Worm (Caenorhabditis elegans): ENCODE measurements around the gene acl-14.

acl-14 gene

ce11 chrV:9340318-9340717 lies 6.9 kb upstream of the acl-14 start:
- no peak for TF ChIP-seq elt-3 (tag; optimal IDR thresholded peaks at IDR 0.05)
- TF ChIP-seq unc-62 (GFP tag; optimal IDR thresholded peaks at IDR 0.05) = no peak
- no peak for TF ChIP-seq elt-1 (tag; optimal IDR thresholded peaks at IDR 0.05; ENCODE audit: borderline replicate concordance, insufficient read depth)
- no peak for TF ChIP-seq tbx-8 (GFP tag; optimal IDR thresholded peaks at IDR 0.05)
- TF ChIP-seq lin-13 (tag; optimal IDR thresholded peaks at IDR 0.05) = no peak
- no peak for TF ChIP-seq ces-1 (GFP tag; optimal IDR thresholded peaks at IDR 0.05)
- TF ChIP-seq blmp-1 (tag; optimal IDR thresholded peaks at IDR 0.05) = no peak
- no peak for TF ChIP-seq cnd-1 (tag; optimal IDR thresholded peaks at IDR 0.05)
- no peak for TF ChIP-seq ceh-39 (tag; optimal IDR thresholded peaks at IDR 0.05)
- TF ChIP-seq nhr-237 (tag; optimal IDR thresholded peaks at IDR 0.05) = no peak
- TF ChIP-seq flh-1 (GFP tag; optimal IDR thresholded peaks at IDR 0.05) = no peak
- no peak for TF ChIP-seq unc-120 (tag; optimal IDR thresholded peaks at IDR 0.05; ENCODE audit: poor library complexity, severe bottlenecking)

ce11 chrV:9338452-9338851 lies 5.0 kb upstream of the acl-14 start:
- no peak for TF ChIP-seq nhr-12 (tag; optimal IDR thresholded peaks at IDR 0.05)
- no peak for TF ChIP-seq sptf-1 (tag; optimal IDR thresholded peaks at IDR 0.05)
- TF ChIP-seq unc-62 (GFP tag; optimal IDR thresholded peaks at IDR 0.05) = no peak
- TF ChIP-seq lsy-2 (tag; optimal IDR thresholded peaks at IDR 0.05) = no peak
- no peak for TF ChIP-seq drap-1 (GFP tag; optimal IDR thresholded peaks at IDR 0.05)
- TF ChIP-seq unc-120 (tag; optimal IDR thresholded peaks at IDR 0.05; ENCODE audit: poor library complexity, severe bottlenecking) = no peak
- no peak for TF ChIP-seq unc-39 (tag; optimal IDR thresholded peaks at IDR 0.05)
- TF ChIP-seq tbx-8 (GFP tag; optimal IDR thresholded peaks at IDR 0.05) = no peak
- TF ChIP-seq lin-13 (tag; optimal IDR thresholded peaks at IDR 0.05) = no peak
- TF ChIP-seq nhr-28 (tag; optimal IDR thresholded peaks at IDR 0.05) = no peak
- no peak for TF ChIP-seq ceh-83 (GFP tag; optimal IDR thresholded peaks at IDR 0.05)
- no peak for TF ChIP-seq ceh-43 (GFP tag; optimal IDR thresholded peaks at IDR 0.05)
- TF ChIP-seq flh-1 (GFP tag; optimal IDR thresholded peaks at IDR 0.05) = no peak
- TF ChIP-seq mab-5 (tag; optimal IDR thresholded peaks at IDR 0.05) = no peak
- TF ChIP-seq nhr-76 (tag; optimal IDR thresholded peaks at IDR 0.05) = no peak
- TF ChIP-seq ces-1 (GFP tag; optimal IDR thresholded peaks at IDR 0.05) = no peak
- no peak for TF ChIP-seq pha-4 (tag; optimal IDR thresholded peaks at IDR 0.05)
- TF ChIP-seq mls-2 (tag; optimal IDR thresholded peaks at IDR 0.05) = no peak
- no peak for TF ChIP-seq hlh-1 (tag; optimal IDR thresholded peaks at IDR 0.05)
- no peak for TF ChIP-seq ztf-11 (tag; optimal IDR thresholded peaks at IDR 0.05)

DNA sequence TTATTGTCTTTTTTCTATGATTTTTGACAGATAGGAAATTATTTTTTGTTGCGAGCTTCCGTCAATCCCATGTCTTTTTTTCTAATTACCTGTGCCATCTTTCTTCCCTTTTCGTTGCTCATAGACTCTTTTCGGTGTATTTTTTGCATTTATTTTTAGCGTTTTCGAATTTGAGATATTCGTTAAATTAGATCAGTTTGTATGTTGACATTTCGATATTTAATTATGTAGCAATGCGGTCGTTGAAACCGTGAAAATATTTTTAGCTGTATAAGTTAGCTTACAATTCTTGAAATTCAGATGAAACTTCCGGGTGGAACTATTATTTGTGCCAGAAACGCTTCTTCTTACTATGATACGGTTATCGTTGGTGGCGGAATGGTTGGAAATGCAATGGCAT lies 3.0 kb upstream of the acl-14 start, which contains the start of gene coq-6:
Gene coq-6 (plus strand): TSS at position 301 of the 400 bp plus-strand sequence.
- TF ChIP-seq nhr-237 (tag; optimal IDR thresholded peaks at IDR 0.05) (no peak), hlh-1 (tag; optimal IDR thresholded peaks at IDR 0.05) (no peak), bed-3 (GFP tag; optimal IDR thresholded peaks at IDR 0.05) (no peak)

ce11 chrV:9334216-9334615 lies 785 bp upstream of the acl-14 start, which contains the start of gene ucp-4:
TSS of gene ucp-4 (plus strand) at chrV:9334298.
- no peak for TF ChIP-seq pha-4 (tag; optimal IDR thresholded peaks at IDR 0.05)
- no peak for TF ChIP-seq elt-3 (tag; optimal IDR thresholded peaks at IDR 0.05)
- TF ChIP-seq nhr-2 (tag; optimal IDR thresholded peaks at IDR 0.05) = no peak

ce11 chrV:9332611-9333315 lies 668 bp downstream of the acl-14 start:
- no peak for TF ChIP-seq flh-1 (GFP tag; optimal IDR thresholded peaks at IDR 0.05)
- TF ChIP-seq unc-62 (GFP tag; optimal IDR thresholded peaks at IDR 0.05) = no peak
- TF ChIP-seq lsy-2 (tag; optimal IDR thresholded peaks at IDR 0.05) = no peak

DNA sequence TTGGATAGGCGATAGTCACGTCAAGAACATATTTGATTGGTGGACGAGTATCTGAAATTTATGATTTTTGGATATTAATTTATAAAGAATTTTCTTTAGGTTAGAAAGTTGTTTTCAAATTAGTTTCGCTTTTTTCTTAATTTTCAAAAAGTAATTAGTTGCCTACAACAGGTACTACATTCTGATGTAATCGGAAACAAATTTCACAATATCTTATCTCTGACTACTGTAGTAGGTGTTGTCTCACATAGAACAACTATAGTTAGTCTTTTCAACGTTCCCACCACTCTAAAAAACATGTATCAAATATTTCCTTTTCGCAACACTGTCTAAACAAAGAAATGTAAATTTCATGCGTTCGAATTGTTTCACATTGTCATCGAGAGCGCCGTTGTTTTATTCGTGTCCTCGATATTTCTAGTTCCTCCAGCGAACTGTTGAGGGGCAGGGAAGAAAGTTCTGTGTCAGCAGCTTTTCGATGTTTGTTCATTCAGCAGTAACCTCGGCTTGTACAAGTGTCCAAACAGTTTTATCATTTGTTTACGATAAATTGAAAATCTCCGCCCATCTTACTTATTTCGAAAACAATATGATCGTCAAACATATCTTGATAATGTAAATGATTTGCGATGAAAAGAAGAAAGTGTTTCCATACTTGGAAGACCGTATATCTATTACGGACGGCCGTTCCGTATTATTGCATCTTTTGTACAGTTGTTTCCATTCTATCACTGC lies 4.0 kb downstream of the acl-14 start:
- no peak for TF ChIP-seq mep-1 (tag; optimal IDR thresholded peaks at IDR 0.05)
- TF ChIP-seq pha-4 (tag; optimal IDR thresholded peaks at IDR 0.05) = no peak
- no peak for TF ChIP-seq nhr-12 (tag; optimal IDR thresholded peaks at IDR 0.05)
- no peak for TF ChIP-seq nhr-76 (tag; optimal IDR thresholded peaks at IDR 0.05)
- TF ChIP-seq blmp-1 (tag; optimal IDR thresholded peaks at IDR 0.05) = no peak
- TF ChIP-seq lin-13 (tag; optimal IDR thresholded peaks at IDR 0.05) = no peak
- no peak for TF ChIP-seq ceh-43 (GFP tag; optimal IDR thresholded peaks at IDR 0.05)
- no peak for TF ChIP-seq hlh-1 (tag; optimal IDR thresholded peaks at IDR 0.05)
- TF ChIP-seq lsy-2 (tag; optimal IDR thresholded peaks at IDR 0.05) = no peak
- no peak for TF ChIP-seq sem-2 (GFP tag; optimal IDR thresholded peaks at IDR 0.05)
- TF ChIP-seq elt-3 (tag; optimal IDR thresholded peaks at IDR 0.05) = no peak
- TF ChIP-seq mab-5 (tag; optimal IDR thresholded peaks at IDR 0.05) = no peak
